Fruit fly (Drosophila melanogaster) whole organism, embryonic: Measurements from ENCODE around the gene Kaz1-ORFB.

ENCODE experiments used
- ATbp ChIP-seq: fragments of 200-800 bp; sonication (Bioruptor generic); optimal IDR thresholded peaks from 2 replicates; lab custom pipeline; 2017; ENCODE audit warnings: missing biosample characterization, mild to moderate bottlenecking, missing genetic modification characterization, missing genetic modification reagents
- Awh ChIP-seq: fragments of 200-800 bp; sonication (Bioruptor generic); IDR thresholded peaks from 2 replicates; pipeline ENCODE4, ENCODE4 v1.3.6; 2022; ENCODE audit warnings: missing biosample characterization, missing genetic modification characterization
- CG10431 ChIP-seq: fragments of 200-800 bp; sonication (Bioruptor generic); optimal IDR thresholded peaks from 3 replicates; lab custom pipeline; 2018; ENCODE audit warnings: missing biosample characterization, mild to moderate bottlenecking, missing genetic modification characterization
- CG14014 ChIP-seq: fragments of 200-800 bp; sonication (Bioruptor generic); IDR thresholded peaks from 2 replicates; pipeline ENCODE4 v1.3.6; 2022; ENCODE audit warnings: missing biosample characterization, missing genetic modification characterization
- CG14667 ChIP-seq: fragments of 200-800 bp; sonication (Bioruptor generic); IDR thresholded peaks from 2 replicates; pipeline ENCODE4 v1.3.6; 2022; ENCODE audit warnings: missing biosample characterization, missing genetic modification characterization
- CG1602 ChIP-seq: fragments of 200-800 bp; sonication (Bioruptor generic); optimal IDR thresholded peaks from 3 replicates; lab custom pipeline; 2016; ENCODE audit warnings: missing biosample characterization, missing genetic modification characterization
- CG16779 ChIP-seq: fragments of 200-800 bp; sonication (Bioruptor generic); IDR thresholded peaks from 2 replicates; pipeline ENCODE4 v1.3.6; 2022; ENCODE audit warnings: missing biosample characterization, missing genetic modification characterization
- CG17328 ChIP-seq: fragments of 200-800 bp; sonication (Bioruptor generic); IDR thresholded peaks from 2 replicates; pipeline ENCODE4 v1.3.6; 2022; ENCODE audit warnings: missing biosample characterization, missing genetic modification characterization
- CG2120 ChIP-seq: fragments of 200-800 bp; sonication (Bioruptor generic); optimal IDR thresholded peaks from 3 replicates; lab custom pipeline; 2016; ENCODE audit warnings: missing biosample characterization, missing genetic modification characterization
- CG32532 ChIP-seq: fragments of 200-800 bp; sonication (Bioruptor generic); IDR thresholded peaks from 2 replicates; pipeline ENCODE4 v1.3.6; 2022; ENCODE audit warnings: missing biosample characterization, missing genetic modification characterization
- CG4328 ChIP-seq: fragments of 200-800 bp; sonication (Bioruptor generic); optimal IDR thresholded peaks from 3 replicates; lab custom pipeline; 2017; ENCODE audit warnings: missing biosample characterization, missing genetic modification reagents, missing genetic modification characterization
- CG5180 ChIP-seq: fragments of 200-800 bp; sonication (Bioruptor generic); optimal IDR thresholded peaks from 3 replicates; lab custom pipeline; 2017; ENCODE audit warnings: missing biosample characterization, missing genetic modification characterization, mild to moderate bottlenecking, moderate library complexity, missing genetic modification reagents
- CG5953 ChIP-seq: fragments of 200-800 bp; sonication (Bioruptor generic); IDR thresholded peaks from 2 replicates; pipeline ENCODE4 v1.3.6; 2022; ENCODE audit warnings: missing biosample characterization, missing genetic modification characterization
- CG6791 ChIP-seq: fragments of 200-800 bp; sonication (Bioruptor generic); IDR thresholded peaks from 3 replicates; pipeline ENCODE4 v1.3.6; 2022; ENCODE audit warnings: missing biosample characterization, missing genetic modification characterization; ENCODE audit not compliant: partially characterized antibody
- CG7556 ChIP-seq: fragments of 200-800 bp; sonication (Bioruptor generic); optimal IDR thresholded peaks from 2 replicates; lab custom pipeline; 2017; ENCODE audit warnings: missing biosample characterization, mild to moderate bottlenecking, missing genetic modification characterization
- CG8765 ChIP-seq: fragments of 200-800 bp; sonication (Bioruptor generic); IDR thresholded peaks from 2 replicates; pipeline ENCODE4 v1.3.6; 2022; ENCODE audit warnings: missing biosample characterization, missing genetic modification characterization
- Deaf1 ChIP-seq: fragments of 200-800 bp; optimal IDR thresholded peaks from 3 replicates; lab custom pipeline; 2019; ENCODE audit warnings: missing biosample characterization, mild to moderate bottlenecking, missing genetic modification characterization, moderate library complexity
- Dfd ChIP-seq, 2 experiments: fragments of >200 bp; optimal IDR thresholded peaks; 2 replicates each; lab custom pipeline; 2017; ENCODE audit warnings: missing biosample characterization in 2 of 2, missing genetic modification characterization in 2 of 2
- Dref ChIP-seq: fragments of 200-800 bp; sonication (Bioruptor generic); IDR thresholded peaks from 2 replicates; pipeline ENCODE4 v1.3.6; 2022; ENCODE audit warnings: missing biosample characterization, missing genetic modification characterization
- HLH3B ChIP-seq: fragments of 200-800 bp; sonication (Bioruptor generic); IDR thresholded peaks from 2 replicates; pipeline ENCODE4 v1.3.6; 2022; ENCODE audit warnings: missing biosample characterization, missing genetic modification characterization
- HLH4C ChIP-seq: fragments of 200-800 bp; sonication (Bioruptor generic); IDR thresholded peaks from 3 replicates; pipeline ENCODE4 v1.3.6; 2022; ENCODE audit warnings: missing biosample characterization, missing genetic modification characterization; ENCODE audit not compliant: partially characterized antibody
- NFAT ChIP-seq: fragments of 200-800 bp; sonication (Bioruptor generic); IDR thresholded peaks from 2 replicates; pipeline ENCODE4 v1.3.6; 2022; ENCODE audit warnings: missing biosample characterization, missing genetic modification characterization
- Opbp ChIP-seq: fragments of 200-800 bp; sonication (Bioruptor generic); IDR thresholded peaks from 3 replicates; pipeline ENCODE4 v1.3.6; 2022; ENCODE audit warnings: missing biosample characterization, missing genetic modification characterization; ENCODE audit not compliant: partially characterized antibody
- Sox100B ChIP-seq: fragments of 200-800 bp; sonication (Bioruptor generic); optimal IDR thresholded peaks from 3 replicates; lab custom pipeline; 2018; ENCODE audit warnings: missing biosample characterization, mild to moderate bottlenecking, missing genetic modification characterization
- Spps ChIP-seq: fragments of 200-800 bp; sonication (Bioruptor generic); optimal IDR thresholded peaks from 2 replicates; lab custom pipeline; 2018; ENCODE audit warnings: missing biosample characterization, mild to moderate bottlenecking, missing genetic modification characterization
- Ssrp ChIP-seq: fragments of 200-800 bp; sonication (Bioruptor generic); optimal IDR thresholded peaks from 2 replicates; lab custom pipeline; 2018; ENCODE audit warnings: missing biosample characterization, mild to moderate bottlenecking, missing genetic modification characterization, moderate library complexity
- Stat92E ChIP-seq, 3 experiments: fragments of >200 bp in 2 of 3; fragments of 200-800 bp in 1 of 3; sonication (Bioruptor generic) in 1 of 3; optimal IDR thresholded peaks; 2 replicates each; lab custom pipeline; 2017 to 2019; ENCODE audit warnings: missing biosample characterization in 3 of 3, missing genetic modification characterization in 3 of 3, mild to moderate bottlenecking in 1 of 3, moderate library complexity in 1 of 3
- cg ChIP-seq: fragments of 200-800 bp; sonication (Bioruptor generic); optimal IDR thresholded peaks from 3 replicates; lab custom pipeline; 2019; ENCODE audit warnings: missing biosample characterization, mild to moderate bottlenecking, missing genetic modification characterization, moderate library complexity
- ci ChIP-seq: fragments of 200-800 bp; sonication (Bioruptor generic); IDR thresholded peaks from 3 replicates; pipeline ENCODE4 v1.3.6; 2022; ENCODE audit warnings: missing biosample characterization, missing genetic modification characterization
- crp ChIP-seq, 2 experiments: fragments of 200-800 bp; sonication (Bioruptor generic); optimal IDR thresholded peaks; 2 replicates in 1 of 2; 3 replicates in 1 of 2; lab custom pipeline; 2017; ENCODE audit warnings: missing biosample characterization in 2 of 2, missing genetic modification characterization in 2 of 2, mild to moderate bottlenecking in 1 of 2, moderate library complexity in 1 of 2
- dysf ChIP-seq: fragments of 200-800 bp; sonication (Bioruptor generic); IDR thresholded peaks from 3 replicates; pipeline ENCODE4 v1.3.6; 2022; ENCODE audit warnings: missing biosample characterization, missing genetic modification characterization
- fd64A ChIP-seq: fragments of 200-800 bp; sonication (Bioruptor generic); optimal IDR thresholded peaks from 3 replicates; lab custom pipeline; 2018; ENCODE audit warnings: missing biosample characterization, mild to moderate bottlenecking, missing genetic modification characterization
- gce ChIP-seq: fragments of 200-800 bp; sonication (Bioruptor generic); IDR thresholded peaks from 3 replicates; pipeline ENCODE4 v1.3.6; 2022; ENCODE audit warnings: missing biosample characterization, missing genetic modification characterization
- gcm ChIP-seq: fragments of 200-800 bp; sonication (Bioruptor generic); optimal IDR thresholded peaks from 2 replicates; lab custom pipeline; 2019; ENCODE audit warnings: missing biosample characterization, mild to moderate bottlenecking, missing genetic modification characterization, moderate library complexity
- gcm2 ChIP-seq: fragments of 200-800 bp; sonication (Bioruptor generic); optimal IDR thresholded peaks from 2 replicates; lab custom pipeline; 2016; ENCODE audit warnings: missing biosample characterization, missing genetic modification characterization
- gem ChIP-seq: fragments of 200-800 bp; sonication (Bioruptor generic); optimal IDR thresholded peaks from 2 replicates; lab custom pipeline; 2019; ENCODE audit warnings: missing biosample characterization, mild to moderate bottlenecking, missing genetic modification characterization, moderate library complexity
- gfzf ChIP-seq: fragments of 200-800 bp; sonication (Bioruptor generic); optimal IDR thresholded peaks from 2 replicates; lab custom pipeline; 2016; ENCODE audit warnings: missing biosample characterization, mild to moderate bottlenecking, missing genetic modification characterization, moderate library complexity
- jumu ChIP-seq: fragments of 200-800 bp; sonication (Bioruptor generic); optimal IDR thresholded peaks from 3 replicates; lab custom pipeline; 2016; ENCODE audit warnings: missing biosample characterization, missing genetic modification characterization
- lilli ChIP-seq: fragments of 200-800 bp; sonication (Bioruptor generic); optimal IDR thresholded peaks from 3 replicates; lab custom pipeline; 2016; ENCODE audit warnings: missing biosample characterization, missing genetic modification characterization
- mirr ChIP-seq: fragments of 200-800 bp; sonication (Bioruptor generic); optimal IDR thresholded peaks from 3 replicates; lab custom pipeline; 2018; ENCODE audit warnings: missing biosample characterization, mild to moderate bottlenecking, missing genetic modification characterization
- otp ChIP-seq: fragments of 200-800 bp; sonication (Bioruptor generic); IDR thresholded peaks from 3 replicates; pipeline ENCODE4, ENCODE4 v1.3.6; 2022; ENCODE audit warnings: missing biosample characterization, missing genetic modification characterization
- pho ChIP-seq: fragments of 200-800 bp; sonication (Bioruptor generic); optimal IDR thresholded peaks from 2 replicates; lab custom pipeline; 2016; ENCODE audit warnings: missing biosample characterization, missing genetic modification characterization
- sug ChIP-seq: fragments of 200-800 bp; optimal IDR thresholded peaks from 2 replicates; lab custom pipeline; 2019; ENCODE audit warnings: missing biosample characterization, mild to moderate bottlenecking, missing genetic modification characterization, moderate library complexity
- tin ChIP-seq: fragments of 200-800 bp; sonication (Bioruptor generic); optimal IDR thresholded peaks from 3 replicates; lab custom pipeline; 2016; ENCODE audit warnings: missing biosample characterization, missing genetic modification characterization
- tx ChIP-seq: fragments of 200-800 bp; sonication (Bioruptor generic); optimal IDR thresholded peaks from 2 replicates; lab custom pipeline; 2016; ENCODE audit warnings: missing biosample characterization, missing genetic modification characterization
- unpg ChIP-seq: fragments of 200-800 bp; sonication (Bioruptor generic); optimal IDR thresholded peaks from 3 replicates; lab custom pipeline; 2018; ENCODE audit warnings: missing biosample characterization, mild to moderate bottlenecking, missing genetic modification characterization, moderate library complexity
- zfh2 ChIP-seq: fragments of 200-800 bp; sonication (Bioruptor generic); optimal IDR thresholded peaks from 2 replicates; lab custom pipeline; 2016; ENCODE audit warnings: missing biosample characterization, missing genetic modification characterization

Kaz1-ORFB gene

dm6 chr3L:224004-224951, 7.9 kb downstream of the Kaz1-ORFB start (continued):
- TF ChIP-seq dysf (GFP tag; lab: Robert Waterston, UW) (no peak), Awh (peak; percentile 32; the same call in 1 of the 2 replicates), tin (GFP tag; lab: Kevin White, UChicago) (no peak), Sox100B (GFP tag; lab: Kevin White, UChicago) (peak; percentile 20), HLH3B (GFP tag; lab: Robert Waterston, UW) (peak; percentile 11; the same call in 1 of the 2 replicates), gfzf (no peak), jumu (GFP tag; lab: Kevin White, UChicago) (peak; percentile 8), CG5953 (GFP tag; lab: Robert Waterston, UW) (peak; percentile 55; the same call in 1 of the 2 replicates), unpg (peak; percentile 32), Dref (GFP tag; lab: Robert Waterston, UW) (no peak), CG4328 (GFP tag; lab: Kevin White, UChicago) (peak; percentile 17), gem (tag; lab: Kevin White, UChicago) (no peak), CG1602 (no peak), CG16779 (GFP tag; lab: Robert Waterston, UW) (peak; percentile 46; the same call in 1 of the 2 replicates), gcm (GFP tag; lab: Kevin White, UChicago) (peak; percentile 52), gce (peak; percentile 27; the same call in 1 of the 3 replicates), Deaf1 (tag; lab: Kevin White, UChicago) (peak; percentile 40), crp (GFP tag; optimal IDR thresholded peaks at IDR 0.05; lab: Kevin White, UChicago) (peak in 1 of 2 experiments; percentile 46), fd64A (peak; percentile 1), pho (GFP tag; lab: Kevin White, UChicago) (peak; percentile 34), Dfd (GFP tag; optimal IDR thresholded peaks at IDR 0.05; lab: Kevin White, UChicago) (no peak), ci (peak; percentile 55), CG10431 (GFP tag; lab: Kevin White, UChicago) (peak; percentile 58), lilli (GFP tag; lab: Kevin White, UChicago) (peak; percentile 78), CG6791 (GFP tag; lab: Robert Waterston, UW) (peak; percentile 54; the same call in 2 of the 3 replicates), gcm2 (GFP tag; lab: Kevin White, UChicago) (no peak), sug (tag; lab: Kevin White, UChicago) (peak; percentile 44), CG14667 (GFP tag; lab: Robert Waterston, UW) (no peak), Opbp (GFP tag; lab: Robert Waterston, UW) (peak; percentile 69), Ssrp (tag; lab: Kevin White, UChicago) (peak; percentile 57), CG2120 (GFP tag; lab: Kevin White, UChicago) (no peak), tx (GFP tag; lab: Kevin White, UChicago) (no peak), CG17328 (GFP tag; lab: Robert Waterston, UW) (peak; percentile 30; the same call in 1 of the 2 replicates), mirr (GFP tag; lab: Kevin White, UChicago) (peak; percentile 31), CG32532 (GFP tag; lab: Robert Waterston, UW) (peak; percentile 32; the same call in 1 of the 2 replicates), CG5180 (GFP tag; lab: Kevin White, UChicago) (no peak), cg (peak; percentile 89), CG7556 (GFP tag; lab: Kevin White, UChicago) (no peak), otp (GFP tag; lab: Robert Waterston, UW) (peak; percentile 10; the same call in 1 of the 3 replicates), ATbp (GFP tag; lab: Kevin White, UChicago) (no peak), CG14014 (GFP tag; lab: Robert Waterston, UW) (peak; percentile 32; the same call in 1 of the 2 replicates), Spps (no peak), CG8765 (GFP tag; lab: Robert Waterston, UW) (no peak), NFAT (GFP tag; lab: Robert Waterston, UW) (peak; percentile 73), Stat92E (GFP tag; optimal IDR thresholded peaks at IDR 0.05; lab: Kevin White, UChicago) (peak in 1 of 3 experiments; percentile 10), HLH4C (GFP tag; lab: Robert Waterston, UW) (peak; percentile 43; the same call in 1 of the 3 replicates), zfh2 (no peak)
